Worm (Caenorhabditis elegans) whole organism, mixed stage, embryonic: Measurements from ENCODE around the gene F58B3.6.

Experiments
- M03D4.4 ChIP-seq: sonication (generic microtip); optimal IDR thresholded peaks from 2 replicates; lab custom pipeline; 2017; ENCODE audit warnings: mild to moderate bottlenecking, missing genetic modification characterization, missing compliant biosample characterization
- bed-3 ChIP-seq: fragments of 200-800 bp; sonication (Bioruptor generic); optimal IDR thresholded peaks from 3 replicates; lab custom pipeline; 2018; ENCODE audit warnings: mild to moderate bottlenecking, missing genetic modification characterization, moderate library complexity, missing compliant biosample characterization
- blmp-1 ChIP-seq: fragments of 150-350 bp; optimal IDR thresholded peaks from 2 replicates; lab custom pipeline; 2014; ENCODE audit warnings: missing biosample characterization, missing genetic modification characterization
- ceh-39 ChIP-seq: fragments of 150-350 bp; optimal IDR thresholded peaks from 2 replicates; lab custom pipeline; 2014; ENCODE audit warnings: missing biosample characterization, missing genetic modification characterization
- ceh-43 ChIP-seq: fragments of 200-800 bp; sonication (Bioruptor generic); optimal IDR thresholded peaks from 2 replicates; lab custom pipeline; 2018; ENCODE audit warnings: mild to moderate bottlenecking, missing genetic modification characterization, moderate library complexity, missing compliant biosample characterization
- ceh-83 ChIP-seq: fragments of 200-800 bp; sonication (Bioruptor generic); optimal IDR thresholded peaks from 2 replicates; lab custom pipeline; 2018; ENCODE audit warnings: mild to moderate bottlenecking, missing genetic modification characterization, missing compliant biosample characterization
- ces-1 ChIP-seq: fragments of 150-350 bp; optimal IDR thresholded peaks from 2 replicates; lab custom pipeline; 2014; ENCODE audit warnings: missing biosample characterization, missing genetic modification reagents, missing genetic modification characterization
- cnd-1 ChIP-seq: fragments of 200-800 bp; sonication (Bioruptor generic); optimal IDR thresholded peaks from 2 replicates; lab custom pipeline; 2018; ENCODE audit warnings: mild to moderate bottlenecking, missing genetic modification characterization, missing compliant biosample characterization
- drap-1 ChIP-seq: fragments of 200-800 bp; sonication (Bioruptor generic); optimal IDR thresholded peaks from 3 replicates; lab custom pipeline; 2018; ENCODE audit warnings: mild to moderate bottlenecking, missing genetic modification characterization, missing compliant biosample characterization
- elt-1 ChIP-seq: sonication (generic microtip); optimal IDR thresholded peaks from 2 replicates; lab custom pipeline; 2017; ENCODE audit warnings: missing genetic modification characterization, mild to moderate bottlenecking, missing compliant biosample characterization, antibody characterized with exemption, moderate library complexity, borderline replicate concordance; ENCODE audit not compliant: insufficient read depth
- elt-3 ChIP-seq: fragments of 150-350 bp; optimal IDR thresholded peaks from 2 replicates; lab custom pipeline; 2014; ENCODE audit warnings: missing biosample characterization, missing genetic modification characterization
- flh-1 ChIP-seq: fragments of 200-800 bp; sonication (Bioruptor generic); optimal IDR thresholded peaks from 2 replicates; lab custom pipeline; 2018; ENCODE audit warnings: mild to moderate bottlenecking, missing genetic modification characterization, moderate library complexity, missing compliant biosample characterization
- ham-2 ChIP-seq: fragments of 200-800 bp; sonication (Bioruptor generic); optimal IDR thresholded peaks from 2 replicates; lab custom pipeline; 2018; ENCODE audit warnings: mild to moderate bottlenecking, missing genetic modification characterization, missing compliant biosample characterization
- hlh-1 ChIP-seq: fragments of 150-350 bp; optimal IDR thresholded peaks from 2 replicates; lab custom pipeline; 2014; ENCODE audit warnings: missing biosample characterization, missing genetic modification reagents, missing genetic modification characterization
- lin-13 ChIP-seq: fragments of 150-350 bp; optimal IDR thresholded peaks from 2 replicates; lab custom pipeline; 2014; ENCODE audit warnings: missing biosample characterization, missing genetic modification characterization
- lin-32 ChIP-seq: fragments of 200-800 bp; sonication (Bioruptor generic); optimal IDR thresholded peaks from 2 replicates; lab custom pipeline; 2018; ENCODE audit warnings: mild to moderate bottlenecking, missing genetic modification characterization, missing compliant biosample characterization
- lsy-2 ChIP-seq: fragments of 150-350 bp; optimal IDR thresholded peaks from 2 replicates; lab custom pipeline; 2014; ENCODE audit warnings: missing biosample characterization, missing genetic modification characterization
- mab-5 ChIP-seq: fragments of 150-350 bp; optimal IDR thresholded peaks from 2 replicates; lab custom pipeline; 2014; ENCODE audit warnings: missing biosample characterization, missing genetic modification characterization
- mep-1 ChIP-seq: fragments of 150-350 bp; optimal IDR thresholded peaks from 2 replicates; lab custom pipeline; 2017; ENCODE audit warnings: missing biosample characterization, missing genetic modification reagents, missing genetic modification characterization, inconsistent platforms
- mls-2 ChIP-seq: sonication (generic microtip); optimal IDR thresholded peaks from 2 replicates; lab custom pipeline; 2016; ENCODE audit warnings: mild to moderate bottlenecking, missing genetic modification characterization, moderate library complexity, missing compliant biosample characterization
- nhr-12 ChIP-seq: fragments of 150-350 bp; optimal IDR thresholded peaks from 2 replicates; lab custom pipeline; 2014; ENCODE audit warnings: missing biosample characterization, missing genetic modification characterization
- nhr-2 ChIP-seq: fragments of 150-350 bp; optimal IDR thresholded peaks from 2 replicates; lab custom pipeline; 2014; ENCODE audit warnings: missing biosample characterization, missing genetic modification characterization
- nhr-237 ChIP-seq: fragments of 150-350 bp; optimal IDR thresholded peaks from 2 replicates; lab custom pipeline; 2014; ENCODE audit warnings: missing biosample characterization, missing genetic modification characterization
- nhr-28 ChIP-seq: fragments of 150-350 bp; optimal IDR thresholded peaks from 2 replicates; lab custom pipeline; 2014; ENCODE audit warnings: missing biosample characterization, missing genetic modification characterization
- nhr-76 ChIP-seq: sonication (generic microtip); optimal IDR thresholded peaks from 2 replicates; lab custom pipeline; 2017; ENCODE audit warnings: missing biosample characterization, missing genetic modification characterization
- pha-4 ChIP-seq: fragments of 150-350 bp; optimal IDR thresholded peaks from 2 replicates; lab custom pipeline; 2018; ENCODE audit warnings: missing biosample characterization, missing genetic modification reagents, missing genetic modification characterization
- sem-2 ChIP-seq: fragments of 200-800 bp; sonication (Bioruptor generic); optimal IDR thresholded peaks from 2 replicates; lab custom pipeline; 2018; ENCODE audit warnings: mild to moderate bottlenecking, missing genetic modification characterization, missing compliant biosample characterization
- snpc-4 ChIP-seq: fragments of 150-350 bp; optimal IDR thresholded peaks from 2 replicates; lab custom pipeline; 2014; ENCODE audit warnings: missing biosample characterization, missing genetic modification characterization
- sptf-1 ChIP-seq: sonication (generic microtip); optimal IDR thresholded peaks from 2 replicates; lab custom pipeline; 2017; ENCODE audit warnings: mild to moderate bottlenecking, missing genetic modification characterization, moderate library complexity, missing compliant biosample characterization
- tbx-8 ChIP-seq: fragments of 200-800 bp; sonication (Bioruptor generic); optimal IDR thresholded peaks from 2 replicates; lab custom pipeline; 2018; ENCODE audit warnings: mild to moderate bottlenecking, missing genetic modification characterization, moderate library complexity, missing compliant biosample characterization
- unc-120 ChIP-seq: sonication (generic microtip); optimal IDR thresholded peaks from 2 replicates; lab custom pipeline; 2017; ENCODE audit warnings: missing genetic modification characterization, missing compliant biosample characterization; ENCODE audit not compliant: poor library complexity, severe bottlenecking
- unc-39 ChIP-seq: fragments of 150-350 bp; optimal IDR thresholded peaks from 2 replicates; lab custom pipeline; 2014; ENCODE audit warnings: missing biosample characterization, missing genetic modification characterization
- unc-62 ChIP-seq: fragments of 150-350 bp; optimal IDR thresholded peaks from 2 replicates; lab custom pipeline; 2014; ENCODE audit warnings: missing biosample characterization, missing genetic modification reagents, missing genetic modification characterization
- zip-8 ChIP-seq: fragments of 150-350 bp; optimal IDR thresholded peaks from 2 replicates; lab custom pipeline; 2014; ENCODE audit warnings: missing biosample characterization, missing genetic modification characterization
- ztf-11 ChIP-seq: fragments of 150-350 bp; optimal IDR thresholded peaks from 2 replicates; lab custom pipeline; 2014; ENCODE audit warnings: missing biosample characterization, missing genetic modification characterization

Gene F58B3.6

DNA sequence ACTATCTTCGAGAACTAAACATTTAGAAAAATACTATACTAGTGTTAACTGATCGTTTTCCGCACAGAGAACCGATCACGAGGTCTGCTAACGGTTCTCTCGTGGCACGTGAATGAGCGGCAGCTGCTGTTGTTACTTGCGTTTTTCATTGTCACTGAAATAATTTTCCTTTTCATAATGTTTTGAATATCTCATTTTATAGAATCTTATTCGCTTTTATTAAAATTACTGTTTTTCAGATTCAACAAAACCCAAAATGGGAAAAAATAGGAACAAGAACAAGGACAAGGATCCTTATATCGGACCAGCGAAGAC, at the start of gene F58B3.6:
Gene F58B3.6 (plus strand): TSS at position 240 of the 315 bp plus-strand sequence.
- TF ChIP-seq mls-2 (no peak), nhr-28 (no peak), nhr-12 (no peak), lsy-2 (tag; lab: Kevin White, UChicago) (no peak), zip-8 (no peak), M03D4.4 (tag; lab: Kevin White, UChicago) (no peak), mep-1 (no peak), snpc-4 (no peak)
- TF ChIP-seq, all 35 proteins: peak for 0

- TF ChIP-seq mls-2 (no peak), bed-3 (GFP tag; lab: Kevin White, UChicago) (no peak), elt-1 (tag; lab: Kevin White, UChicago) (no peak), lsy-2 (tag; lab: Kevin White, UChicago) (no peak), nhr-76 (no peak), nhr-2 (no peak), nhr-28 (no peak), zip-8 (no peak), mep-1 (no peak), ceh-39 (no peak), M03D4.4 (tag; lab: Kevin White, UChicago) (no peak)
- TF ChIP-seq, all 35 proteins: peak for 0
Observed at ce11 chrIV:11592165-11592564, 44.3 kb upstream of the F58B3.6 start, which contains the start of gene spe-36. TSS of gene spe-36 (minus strand) at chrIV:11592265.

ce11 chrIV:11592820-11593219, 43.6 kb upstream of the F58B3.6 start:
- TF ChIP-seq M03D4.4 (tag; lab: Kevin White, UChicago) (no peak), unc-120 (no peak), pha-4 (tag; lab: Kevin White, UChicago) (no peak), mep-1 (peak; percentile 8), ces-1 (GFP tag; lab: Kevin White, UChicago) (peak; percentile 10), lsy-2 (tag; lab: Kevin White, UChicago) (peak; percentile 6), sptf-1 (tag; lab: Kevin White, UChicago) (peak; percentile 24)

- peak; percentile 87 for TF ChIP-seq unc-62
- peak; percentile 90 for TF ChIP-seq nhr-237 (tag; lab: Kevin White, UChicago)
- TF ChIP-seq mab-5 = peak; percentile 12
- peak; percentile 53 for TF ChIP-seq ceh-39
- TF ChIP-seq ceh-43 = no peak
- TF ChIP-seq pha-4 (tag; lab: Kevin White, UChicago) = peak; percentile 98
- TF ChIP-seq sem-2 = no peak
- TF ChIP-seq lin-13 = peak; percentile 11
- TF ChIP-seq lsy-2 (tag; lab: Kevin White, UChicago) = no peak
- TF ChIP-seq mep-1 = peak; percentile 79
- TF ChIP-seq ztf-11 (tag; lab: Kevin White, UChicago) = no peak
- peak; percentile 58 for TF ChIP-seq drap-1 (GFP tag; lab: Kevin White, UChicago)
- no peak for TF ChIP-seq blmp-1 (tag; lab: Kevin White, UChicago)
- peak; percentile 64 for TF ChIP-seq hlh-1 (tag; lab: Kevin White, UChicago)
- peak; percentile 24 for TF ChIP-seq bed-3 (GFP tag; lab: Kevin White, UChicago)
- no peak for TF ChIP-seq elt-3
- no peak for TF ChIP-seq flh-1 (GFP tag; lab: Kevin White, UChicago)
- peak; percentile 43 for TF ChIP-seq unc-120
- no peak for TF ChIP-seq nhr-76
- no peak for TF ChIP-seq snpc-4
- TF ChIP-seq lin-32 = peak; percentile 50
- peak; percentile 65 for TF ChIP-seq cnd-1
- peak; percentile 45 for TF ChIP-seq mls-2
- TF ChIP-seq M03D4.4 (tag; lab: Kevin White, UChicago) = no peak
- peak; percentile 96 for TF ChIP-seq ces-1 (GFP tag; lab: Kevin White, UChicago)
- no peak for TF ChIP-seq nhr-12
- no peak for TF ChIP-seq ceh-83
- peak; percentile 59 for TF ChIP-seq ham-2
- peak; percentile 32 for TF ChIP-seq zip-8
- TF ChIP-seq nhr-28 = peak; percentile 15
- TF ChIP-seq elt-1 (tag; lab: Kevin White, UChicago) = no peak
- TF ChIP-seq nhr-2 = peak; percentile 35
- TF ChIP-seq tbx-8 (GFP tag; lab: Kevin White, UChicago) = no peak
- no peak for TF ChIP-seq sptf-1 (tag; lab: Kevin White, UChicago)
- TF ChIP-seq unc-39 (tag; lab: Kevin White, UChicago) = no peak
Observed at ce11 chrIV:11593415-11594190, 42.8 kb upstream of the F58B3.6 start, which contains the start of gene F40F11.3. TSS of gene F40F11.3 (minus strand) at chrIV:11594003.
